In the genomic region with DNA sequence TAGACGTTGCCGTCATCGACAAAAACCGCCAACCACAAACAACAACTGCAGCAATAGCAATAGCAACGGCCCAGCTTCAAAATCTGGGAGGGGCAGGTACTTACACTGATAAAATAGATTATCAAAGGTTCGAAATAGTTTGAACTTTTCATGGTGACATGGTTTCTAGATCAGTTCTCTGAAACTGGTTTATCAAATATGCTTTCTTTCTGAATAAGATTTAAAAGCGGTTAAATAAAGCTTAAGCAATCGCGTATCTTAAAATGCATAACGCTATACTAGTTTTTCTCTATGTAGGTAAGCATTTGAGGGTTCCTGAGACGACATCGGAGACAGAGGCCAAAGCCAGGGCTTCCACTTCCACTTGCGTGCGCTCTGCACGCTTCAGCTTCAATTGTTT, we compare ENCODE assay signal across 3 fruit fly cellular contexts.
TF ChIP-seq lines count a peak whose summit lies in the region.

No protein-coding gene starts in this region.

- no peak for TF ChIP-seq CTCF in whole organism, embryonic (GFP tag; optimal IDR thresholded peaks at IDR 0.05; lab: Kevin White, UChicago)

TF ChIP-seq in whole organism, embryonic, 481 proteins besides CTCF, POLR2A, EP300 and RAD21:
- TF ChIP-seq dmrt99B (tag; optimal IDR thresholded peaks at IDR 0.05; lab: Kevin White, UChicago) (peak; percentile 12), gem (tag; optimal IDR thresholded peaks at IDR 0.05; lab: Kevin White, UChicago) (peak; percentile 13), CG11504 (tag; optimal IDR thresholded peaks at IDR 0.05; lab: Kevin White, UChicago) (peak; percentile 19), HLHmδ (GFP tag; optimal IDR thresholded peaks at IDR 0.05; lab: Kevin White, UChicago) (no peak), bsh (GFP tag; optimal IDR thresholded peaks at IDR 0.05; lab: Kevin White, UChicago) (peak in 1 of 2 experiments; percentile 27), lab (GFP tag; optimal IDR thresholded peaks at IDR 0.05; lab: Kevin White, UChicago) (no peak), TFAM (GFP tag; optimal IDR thresholded peaks at IDR 0.05; lab: Kevin White, UChicago) (no peak), pho (GFP tag; optimal IDR thresholded peaks at IDR 0.05; lab: Kevin White, UChicago) (no peak), Hr3 (GFP tag; optimal IDR thresholded peaks at IDR 0.05; lab: Kevin White, UChicago) (no peak), Drgx (GFP tag; IDR thresholded peaks at IDR 0.05; lab: Robert Waterston, UW) (peak; percentile 74), Med (GFP tag; lab: Kevin White, UChicago) (peak; percentile 20), Lhr (GFP tag; optimal IDR thresholded peaks at IDR 0.05; lab: Kevin White, UChicago) (no peak), sim (GFP tag; IDR thresholded peaks at IDR 0.05; lab: Robert Waterston, UW) (no peak), Hmr (GFP tag; optimal IDR thresholded peaks at IDR 0.05; lab: Kevin White, UChicago) (no peak), CG1233 (GFP tag; optimal IDR thresholded peaks at IDR 0.05; lab: Kevin White, UChicago) (no peak), CG1602 (GFP tag; optimal IDR thresholded peaks at IDR 0.05; lab: Kevin White, UChicago) (no peak), Elba2 (GFP tag; optimal IDR thresholded peaks at IDR 0.05; lab: Kevin White, UChicago) (no peak), sna (GFP tag; IDR thresholded peaks at IDR 0.05; lab: Robert Waterston, UW; ENCODE audit: partially characterized antibody) (no peak), B-H1 (GFP tag; IDR thresholded peaks at IDR 0.05; lab: Robert Waterston, UW) (no peak), jing (GFP tag; optimal IDR thresholded peaks at IDR 0.05; lab: Kevin White, UChicago) (no peak), sens (GFP tag; lab: Kevin White, UChicago) (peak; percentile 45)

TF ChIP-seq in whole organism, prepupa, 60 proteins besides CTCF, POLR2A, EP300 and RAD21 (continues in another document):
- TF ChIP-seq OdsH (GFP tag; optimal IDR thresholded peaks at IDR 0.05; lab: Kevin White, UChicago) (peak; percentile 33), Sox14 (GFP tag; optimal IDR thresholded peaks at IDR 0.05; lab: Kevin White, UChicago) (peak; percentile 33), salr (GFP tag; optimal IDR thresholded peaks at IDR 0.05; lab: Kevin White, UChicago) (peak in 1 of 2 experiments; percentile 56), esn (GFP tag; optimal IDR thresholded peaks at IDR 0.05; lab: Kevin White, UChicago) (no peak), CG11902 (GFP tag; optimal IDR thresholded peaks at IDR 0.05; lab: Kevin White, UChicago) (no peak), CG6792 (GFP tag; optimal IDR thresholded peaks at IDR 0.05; lab: Kevin White, UChicago) (no peak), Hr38 (GFP tag; optimal IDR thresholded peaks at IDR 0.05; lab: Kevin White, UChicago) (no peak), CG34406 (GFP tag; optimal IDR thresholded peaks at IDR 0.05; lab: Kevin White, UChicago) (no peak), CG8632 (GFP tag; optimal IDR thresholded peaks at IDR 0.05; lab: Kevin White, UChicago) (no peak), fd85E (GFP tag; optimal IDR thresholded peaks at IDR 0.05; lab: Kevin White, UChicago) (no peak), cyc (GFP tag; optimal IDR thresholded peaks at IDR 0.05; lab: Kevin White, UChicago) (no peak), CG8119 (GFP tag; IDR thresholded peaks at IDR 0.05; lab: Robert Waterston, UW) (peak; percentile 73), eg (GFP tag; IDR thresholded peaks at IDR 0.05; lab: Robert Waterston, UW) (peak; percentile 70), CG15336 (GFP tag; IDR thresholded peaks at IDR 0.05; lab: Robert Waterston, UW) (peak; percentile 79), ss (GFP tag; optimal IDR thresholded peaks at IDR 0.05; lab: Kevin White, UChicago) (peak; percentile 29 to 32), CG3032 (tag; optimal IDR thresholded peaks at IDR 0.05; lab: Kevin White, UChicago) (peak; percentile 48), net (GFP tag; optimal IDR thresholded peaks at IDR 0.05; lab: Kevin White, UChicago) (peak; percentile 19), spab (GFP tag; optimal IDR thresholded peaks at IDR 0.05; lab: Kevin White, UChicago) (peak; percentile 41), dac (GFP tag; optimal IDR thresholded peaks at IDR 0.05; lab: Kevin White, UChicago) (peak; percentile 44), Hr4 (GFP tag; optimal IDR thresholded peaks at IDR 0.05; lab: Kevin White, UChicago) (peak; percentile 76), Ets96B (tag; optimal IDR thresholded peaks at IDR 0.05; lab: Kevin White, UChicago) (peak; percentile 45), Smox (GFP tag; optimal IDR thresholded peaks at IDR 0.05; lab: Kevin White, UChicago) (no peak), Eip75B (GFP tag; optimal IDR thresholded peaks at IDR 0.05; lab: Kevin White, UChicago) (peak; percentile 38), CG6163 (GFP tag; IDR thresholded peaks at IDR 0.05; lab: Robert Waterston, UW) (peak; percentile 74), svp (GFP tag; lab: Kevin White, UChicago) (no peak), CG31627 (GFP tag; optimal IDR thresholded peaks at IDR 0.05; lab: Kevin White, UChicago) (no peak), CG1621 (tag; optimal IDR thresholded peaks at IDR 0.05; lab: Kevin White, UChicago) (peak; percentile 43), Sox15 (GFP tag; optimal IDR thresholded peaks at IDR 0.05; lab: Kevin White, UChicago) (no peak), achi (GFP tag; optimal IDR thresholded peaks at IDR 0.05; lab: Kevin White, UChicago) (peak; percentile 57), CG10631 (GFP tag; optimal IDR thresholded peaks at IDR 0.05; lab: Kevin White, UChicago) (peak; percentile 58), CG6854 (GFP tag; optimal IDR thresholded peaks at IDR 0.05; lab: Kevin White, UChicago) (no peak), Hr39 (GFP tag; optimal IDR thresholded peaks at IDR 0.05; lab: Kevin White, UChicago) (peak; percentile 1), Met (GFP tag; optimal IDR thresholded peaks at IDR 0.05; lab: Kevin White, UChicago) (peak; percentile 4), CG9139 (GFP tag; optimal IDR thresholded peaks at IDR 0.05; lab: Kevin White, UChicago) (no peak), Blimp-1 (GFP tag; optimal IDR thresholded peaks at IDR 0.05; lab: Kevin White, UChicago) (no peak), Ets21C (GFP tag; optimal IDR thresholded peaks at IDR 0.05; lab: Kevin White, UChicago) (no peak)

TF ChIP-seq in whole organism, pupa, 21 proteins besides CTCF, POLR2A, EP300 and RAD21:
- TF ChIP-seq CG8159 (tag; optimal IDR thresholded peaks at IDR 0.05; lab: Kevin White, UChicago) (peak; percentile 58), CG15710 (tag; optimal IDR thresholded peaks at IDR 0.05; lab: Kevin White, UChicago) (peak; percentile 36), D1 (tag; optimal IDR thresholded peaks at IDR 0.05; lab: Kevin White, UChicago) (no peak), Snoo (tag; optimal IDR thresholded peaks at IDR 0.05; lab: Kevin White, UChicago) (no peak), CG9948 (tag; optimal IDR thresholded peaks at IDR 0.05; lab: Kevin White, UChicago) (peak; percentile 60), CG4496 (GFP tag; IDR thresholded peaks at IDR 0.05; lab: Robert Waterston, UW) (peak; percentile 72; the same call in 2 of the 3 replicates), fd96Ca (GFP tag; IDR thresholded peaks at IDR 0.05; lab: Robert Waterston, UW) (peak; percentile 70; the same call in 2 of the 3 replicates), Pif1B (GFP tag; optimal IDR thresholded peaks at IDR 0.05; lab: Kevin White, UChicago) (peak; percentile 13), CG14655 (GFP tag; optimal IDR thresholded peaks at IDR 0.05; lab: Kevin White, UChicago) (peak; percentile 75), CG8301 (tag; optimal IDR thresholded peaks at IDR 0.05; lab: Kevin White, UChicago) (peak; percentile 68), CG17806 (tag; optimal IDR thresholded peaks at IDR 0.05; lab: Kevin White, UChicago) (peak; percentile 59), CG13204 (GFP tag; optimal IDR thresholded peaks at IDR 0.05; lab: Kevin White, UChicago) (no peak), CG34367 (tag; optimal IDR thresholded peaks at IDR 0.05; lab: Kevin White, UChicago) (peak; percentile 23), CG10348 (GFP tag; IDR thresholded peaks at IDR 0.05; lab: Robert Waterston, UW) (no peak), Pif1A (GFP tag; optimal IDR thresholded peaks at IDR 0.05; lab: Kevin White, UChicago) (peak; percentile 62), CG12605 (GFP tag; IDR thresholded peaks at IDR 0.05; lab: Robert Waterston, UW) (no peak), rn (GFP tag; IDR thresholded peaks at IDR 0.05; lab: Robert Waterston, UW) (peak; percentile 23; the same call in 1 of the 2 replicates), CG32121 (GFP tag; IDR thresholded peaks at IDR 0.05; lab: Robert Waterston, UW) (peak; percentile 62), EcR (GFP tag; optimal IDR thresholded peaks at IDR 0.05; lab: Kevin White, UChicago) (no peak), Ets98B (GFP tag; IDR thresholded peaks at IDR 0.05; lab: Robert Waterston, UW) (peak; percentile 32; the same call in 1 of the 2 replicates), gl (tag; optimal IDR thresholded peaks at IDR 0.05; lab: Kevin White, UChicago) (peak; percentile 3)
